Worm (Caenorhabditis elegans) whole organism, young adult: ENCODE data around the gene K02D10.2.

Experiments
- B0035.1 ChIP-seq: sonication (generic microtip); optimal IDR thresholded peaks from 2 replicates; lab custom pipeline; 2016; ENCODE audit warnings: missing genetic modification characterization, mild to moderate bottlenecking, missing compliant biosample characterization, missing genotype, missing genetic modification reagents
- B0261.1 ChIP-seq: sonication (generic microtip); optimal IDR thresholded peaks from 2 replicates; lab custom pipeline; 2016; ENCODE audit warnings: mild to moderate bottlenecking, missing genetic modification characterization, moderate library complexity, missing compliant biosample characterization
- C17E4.6 ChIP-seq: fragments of 200-800 bp; sonication (Bioruptor generic); IDR thresholded peaks from 2 replicates; pipeline ENCODE4 v1.3.6; 2022; ENCODE audit warnings: missing genetic modification reagents, missing genetic modification characterization, missing compliant biosample characterization
- F10E7.11 ChIP-seq: sonication (generic microtip); optimal IDR thresholded peaks from 2 replicates; lab custom pipeline; 2017; ENCODE audit warnings: mild to moderate bottlenecking, missing genetic modification characterization, moderate library complexity, missing compliant biosample characterization
- F55B11.4 ChIP-seq: sonication (generic microtip); optimal IDR thresholded peaks from 2 replicates; lab custom pipeline; 2016; ENCODE audit warnings: missing compliant biosample characterization, missing genetic modification characterization, borderline replicate concordance; ENCODE audit not compliant: insufficient read depth
- F57A8.1 ChIP-seq: fragments of 200-800 bp; sonication (Bioruptor generic); optimal IDR thresholded peaks from 2 replicates; lab custom pipeline; 2018; ENCODE audit warnings: mild to moderate bottlenecking, missing genetic modification characterization, moderate library complexity, missing compliant biosample characterization
- Y67H2A.10 ChIP-seq: fragments of 200-800 bp; sonication (Bioruptor generic); conservative IDR thresholded peaks from 2 replicates; pipeline ENCODE4 v1.3.6; 2022; ENCODE audit warnings: missing genetic modification reagents, missing genetic modification characterization, missing compliant biosample characterization
- Y79H2A.3 ChIP-seq: fragments of 200-800 bp; sonication (Bioruptor generic); conservative IDR thresholded peaks from 2 replicates; pipeline ENCODE4 v1.3.6; 2022; ENCODE audit warnings: missing genetic modification reagents, missing genetic modification characterization, missing compliant biosample characterization
- ZK185.1 ChIP-seq: sonication (generic microtip); optimal IDR thresholded peaks from 2 replicates; lab custom pipeline; 2016; ENCODE audit warnings: mild to moderate bottlenecking, missing genetic modification characterization, missing compliant biosample characterization; ENCODE audit not compliant: poor library complexity, severe bottlenecking
- ama-1 ChIP-seq, 3 experiments: fragments of 150-350 bp in 1 of 3; sonication (generic microtip) in 2 of 3; optimal IDR thresholded peaks; 2 replicates each; lab custom pipeline; 2014 to 2018; ENCODE audit warnings: missing biosample characterization in 2 of 3, missing genetic modification characterization in 2 of 3, missing genetic modification reagents in 2 of 3
- aptf-2 ChIP-seq: fragments of 200-800 bp; sonication (Bioruptor generic); conservative IDR thresholded peaks from 2 replicates; pipeline ENCODE4 v1.3.6; 2022; ENCODE audit warnings: missing genetic modification reagents, missing genetic modification characterization, missing compliant biosample characterization
- attf-3 ChIP-seq: fragments of 200-800 bp; sonication (Bioruptor generic); conservative IDR thresholded peaks from 2 replicates; pipeline ENCODE4 v1.3.6; 2022; ENCODE audit warnings: missing genetic modification reagents, missing genetic modification characterization, missing compliant biosample characterization
- bed-2 ChIP-seq: fragments of 200-800 bp; sonication (Bioruptor generic); IDR thresholded peaks from 2 replicates; pipeline ENCODE4 v1.3.6; 2022; ENCODE audit warnings: missing genetic modification reagents, missing genetic modification characterization, missing compliant biosample characterization
- ccch-3 ChIP-seq: fragments of 200-800 bp; sonication (Bioruptor generic); optimal IDR thresholded peaks from 2 replicates; lab custom pipeline; 2018; ENCODE audit warnings: mild to moderate bottlenecking, missing genetic modification characterization, missing compliant biosample characterization
- ceh-100 ChIP-seq: fragments of 200-800 bp; sonication (Bioruptor generic); IDR thresholded peaks from 2 replicates; pipeline ENCODE4 v1.3.6; 2022; ENCODE audit warnings: missing genetic modification reagents, missing genetic modification characterization, missing compliant biosample characterization
- ceh-27 ChIP-seq: fragments of 200-800 bp; sonication (Bioruptor generic); optimal IDR thresholded peaks from 2 replicates; lab custom pipeline; 2018; ENCODE audit warnings: mild to moderate bottlenecking, missing genetic modification characterization, moderate library complexity, missing compliant biosample characterization
- ceh-58 ChIP-seq: fragments of 200-800 bp; sonication (Bioruptor generic); IDR thresholded peaks from 2 replicates; pipeline ENCODE4 v1.3.6; 2022; ENCODE audit warnings: missing genetic modification characterization, missing compliant biosample characterization
- ceh-79 ChIP-seq: sonication (generic microtip); optimal IDR thresholded peaks from 2 replicates; lab custom pipeline; 2017; ENCODE audit warnings: mild to moderate bottlenecking, missing genetic modification characterization, missing compliant biosample characterization
- ceh-91 ChIP-seq: fragments of 200-800 bp; sonication (Bioruptor generic); IDR thresholded peaks from 2 replicates; pipeline ENCODE4 v1.3.6; 2022; ENCODE audit warnings: missing genetic modification reagents, missing genetic modification characterization, missing compliant biosample characterization
- die-1 ChIP-seq: sonication (generic microtip); optimal IDR thresholded peaks from 2 replicates; lab custom pipeline; 2016; ENCODE audit warnings: missing genotype, mild to moderate bottlenecking, missing genetic modification characterization, missing compliant biosample characterization
- efl-1 ChIP-seq: fragments of 150-350 bp; optimal IDR thresholded peaks from 2 replicates; lab custom pipeline; 2014; ENCODE audit warnings: missing biosample characterization, missing genetic modification reagents, missing genetic modification characterization
- egrh-3 ChIP-seq: fragments of 200-800 bp; sonication (Bioruptor generic); IDR thresholded peaks from 2 replicates; pipeline ENCODE4 v1.3.6; 2022; ENCODE audit warnings: missing genetic modification reagents, missing genetic modification characterization, missing compliant biosample characterization
- ekl-4 ChIP-seq: fragments of 200-800 bp; sonication (Bioruptor generic); IDR thresholded peaks from 2 replicates; pipeline ENCODE4 v1.3.6; 2022; ENCODE audit warnings: missing genetic modification reagents, missing genetic modification characterization, missing compliant biosample characterization
- fkh-3 ChIP-seq: sonication (generic microtip); optimal IDR thresholded peaks from 2 replicates; lab custom pipeline; 2016; ENCODE audit warnings: mild to moderate bottlenecking, missing genetic modification characterization, missing compliant biosample characterization
- hmg-1.2 ChIP-seq: fragments of 200-800 bp; sonication (Bioruptor generic); IDR thresholded peaks from 2 replicates; pipeline ENCODE4 v1.3.6; 2022; ENCODE audit warnings: missing genetic modification reagents, missing genetic modification characterization, missing compliant biosample characterization
- hsf-1 ChIP-seq: fragments of 200-800 bp; sonication (Bioruptor generic); IDR thresholded peaks from 2 replicates; pipeline ENCODE4 v1.3.6; 2022; ENCODE audit warnings: missing genetic modification reagents, missing genetic modification characterization, missing compliant biosample characterization
- let-607 ChIP-seq, 2 experiments: fragments of 200-800 bp in 1 of 2; sonication (Bioruptor generic) in 1 of 2; sonication (generic microtip) in 1 of 2; optimal IDR thresholded peaks; 2 replicates each; lab custom pipeline; 2016 to 2018; ENCODE audit warnings: mild to moderate bottlenecking in 2 of 2, missing compliant biosample characterization in 2 of 2, missing genetic modification characterization in 2 of 2, moderate library complexity in 2 of 2, missing genotype in 1 of 2
- lin-40 ChIP-seq: sonication (generic microtip); optimal IDR thresholded peaks from 2 replicates; lab custom pipeline; 2016; ENCODE audit warnings: missing genetic modification characterization, mild to moderate bottlenecking, missing compliant biosample characterization, missing genotype, missing genetic modification reagents
- lin-54 ChIP-seq: fragments of 200-800 bp; sonication (Bioruptor generic); optimal IDR thresholded peaks from 2 replicates; lab custom pipeline; 2018; ENCODE audit warnings: mild to moderate bottlenecking, missing genetic modification characterization, missing compliant biosample characterization
- madf-6 ChIP-seq: fragments of 200-800 bp; sonication (Bioruptor generic); IDR thresholded peaks from 2 replicates; pipeline ENCODE4 v1.3.6; 2022; ENCODE audit warnings: missing genetic modification reagents, missing genetic modification characterization, missing compliant biosample characterization
- nfyb-1 ChIP-seq: fragments of 200-800 bp; sonication (Bioruptor generic); IDR thresholded peaks from 2 replicates; pipeline ENCODE4 v1.3.6; 2022; ENCODE audit warnings: missing genetic modification reagents, missing genetic modification characterization, missing compliant biosample characterization
- nhr-120 ChIP-seq: fragments of 200-800 bp; sonication (Bioruptor generic); IDR thresholded peaks from 2 replicates; pipeline ENCODE4 v1.3.6; 2022; ENCODE audit warnings: missing genetic modification characterization, missing compliant biosample characterization
- nhr-179 ChIP-seq: sonication (generic microtip); optimal IDR thresholded peaks from 2 replicates; lab custom pipeline; 2016; ENCODE audit warnings: mild to moderate bottlenecking, missing genetic modification characterization, missing compliant biosample characterization
- nhr-80 ChIP-seq: sonication (generic microtip); optimal IDR thresholded peaks from 2 replicates; lab custom pipeline; 2016; ENCODE audit warnings: missing genetic modification characterization, missing compliant biosample characterization
- pbrm-1 ChIP-seq: fragments of 200-800 bp; sonication (Bioruptor generic); IDR thresholded peaks from 2 replicates; pipeline ENCODE4 v1.3.6; 2022; ENCODE audit warnings: missing genetic modification reagents, missing genetic modification characterization, missing compliant biosample characterization
- pha-4 ChIP-seq: fragments of 150-350 bp; sonication (generic microtip); optimal IDR thresholded peaks from 2 replicates; lab custom pipeline; 2014; ENCODE audit warnings: missing biosample characterization, missing genetic modification reagents, missing genetic modification characterization
- repo-1 ChIP-seq: sonication (generic microtip); optimal IDR thresholded peaks from 2 replicates; lab custom pipeline; 2017; ENCODE audit warnings: mild to moderate bottlenecking, missing genetic modification characterization, missing compliant biosample characterization
- snpc-1.1 ChIP-seq: sonication (generic microtip); optimal IDR thresholded peaks from 2 replicates; lab custom pipeline; 2017; ENCODE audit warnings: missing genetic modification characterization, mild to moderate bottlenecking, missing compliant biosample characterization, antibody characterized with exemption, moderate library complexity, missing genotype, missing genetic modification reagents; ENCODE audit not compliant: insufficient read depth
- somi-1 ChIP-seq: fragments of 200-800 bp; sonication (Bioruptor generic); optimal IDR thresholded peaks from 2 replicates; lab custom pipeline; 2018; ENCODE audit warnings: mild to moderate bottlenecking, missing genetic modification characterization, missing compliant biosample characterization
- tbx-9 ChIP-seq: sonication (generic microtip); optimal IDR thresholded peaks from 2 replicates; lab custom pipeline; 2016; ENCODE audit warnings: borderline replicate concordance, missing genetic modification characterization, inconsistent platforms, missing compliant biosample characterization
- tlf-1 ChIP-seq: fragments of 200-800 bp; sonication (Bioruptor generic); optimal IDR thresholded peaks from 2 replicates; lab custom pipeline; 2018; ENCODE audit warnings: mild to moderate bottlenecking, missing genetic modification characterization, missing compliant biosample characterization
- unc-130 ChIP-seq: sonication (generic microtip); optimal IDR thresholded peaks from 2 replicates; lab custom pipeline; 2016; ENCODE audit warnings: missing genetic modification reagents, missing genetic modification characterization, missing compliant biosample characterization
- ztf-25 ChIP-seq: fragments of 200-800 bp; sonication (Bioruptor generic); IDR thresholded peaks from 2 replicates; pipeline ENCODE4 v1.3.6; 2022; ENCODE audit warnings: missing genetic modification reagents, missing genetic modification characterization, missing compliant biosample characterization
- ztf-26 ChIP-seq: sonication (generic microtip); optimal IDR thresholded peaks from 2 replicates; lab custom pipeline; 2017; ENCODE audit warnings: missing genetic modification characterization, missing compliant biosample characterization
- ztf-28 ChIP-seq: fragments of 200-800 bp; sonication (Bioruptor generic); IDR thresholded peaks from 2 replicates; pipeline ENCODE4 v1.3.6; 2022; ENCODE audit warnings: missing genetic modification reagents, missing genetic modification characterization, missing compliant biosample characterization
- ztf-3 ChIP-seq: fragments of 200-800 bp; sonication (Bioruptor generic); optimal IDR thresholded peaks from 2 replicates; lab custom pipeline; 2018; ENCODE audit warnings: mild to moderate bottlenecking, missing genetic modification characterization, missing compliant biosample characterization

Gene K02D10.2

ce11 chrIII:8799964-8800795 lies 29.1 kb upstream of the K02D10.2 start, which contains the start of gene F54F2.6 (continued):
- peak; percentile 91 for TF ChIP-seq somi-1 (GFP tag; lab: Kevin White, UChicago)
- no peak for TF ChIP-seq Y67H2A.10 (GFP tag; lab: Robert Waterston, UW)
- TF ChIP-seq lin-54 = peak; percentile 36
- TF ChIP-seq nhr-80 (tag; lab: Kevin White, UChicago) = peak; percentile 61
- no peak for TF ChIP-seq ceh-91 (GFP tag; lab: Robert Waterston, UW)
- no peak for TF ChIP-seq bed-2 (GFP tag; lab: Robert Waterston, UW)
- no peak for TF ChIP-seq attf-3 (GFP tag; lab: Robert Waterston, UW)
- TF ChIP-seq ceh-100 (GFP tag; lab: Robert Waterston, UW) = no peak
- no peak for TF ChIP-seq Y79H2A.3 (GFP tag; lab: Robert Waterston, UW)
- TF ChIP-seq F57A8.1 (GFP tag; lab: Kevin White, UChicago) = no peak
- no peak for TF ChIP-seq efl-1
- TF ChIP-seq ztf-25 (GFP tag; lab: Robert Waterston, UW) = no peak
- TF ChIP-seq lin-40 (tag; lab: Kevin White, UChicago) = peak; percentile 77
- TF ChIP-seq tlf-1 (GFP tag; lab: Kevin White, UChicago) = peak; percentile 16
- TF ChIP-seq ceh-58 (GFP tag; lab: Robert Waterston, UW) = no peak
- TF ChIP-seq ama-1 (optimal IDR thresholded peaks at IDR 0.05; lab: Kevin White, UChicago) = no peak
- peak in 1 of 2 experiments; percentile 23 for TF ChIP-seq ama-1 (GFP tag; optimal IDR thresholded peaks at IDR 0.05; lab: Kevin White, UChicago)
- no peak for TF ChIP-seq unc-130 (GFP tag; lab: Kevin White, UChicago)
- TF ChIP-seq aptf-2 (GFP tag; lab: Robert Waterston, UW) = no peak
- peak; percentile 57 for TF ChIP-seq repo-1 (tag; lab: Kevin White, UChicago)
- TF ChIP-seq B0261.1 (tag; lab: Kevin White, UChicago) = no peak
- TF ChIP-seq tbx-9 (tag; lab: Kevin White, UChicago) = no peak
- peak; percentile 83 for TF ChIP-seq egrh-3
- TF ChIP-seq hsf-1 = no peak
- peak; percentile 88 for TF ChIP-seq ceh-27 (GFP tag; lab: Kevin White, UChicago)
- TF ChIP-seq F10E7.11 (tag; lab: Kevin White, UChicago) = peak; percentile 9
- TF ChIP-seq ekl-4 (GFP tag; lab: Robert Waterston, UW) = 0 out of 2 replicates have a peak, but pooled peaks have one; percentile 12
- TF ChIP-seq die-1 = no peak
- peak; percentile 51 for TF ChIP-seq ztf-26
- TF ChIP-seq B0035.1 (tag; lab: Kevin White, UChicago) = peak; percentile 32
- TF ChIP-seq ceh-79 (tag; lab: Kevin White, UChicago) = no peak
- TF ChIP-seq hmg-1.2 (GFP tag; lab: Robert Waterston, UW) = peak; percentile 66
- TF ChIP-seq madf-6 (GFP tag; lab: Robert Waterston, UW) = no peak
- TF ChIP-seq F55B11.4 = no peak
- no peak for TF ChIP-seq nhr-179 (tag; lab: Kevin White, UChicago)
- TF ChIP-seq ccch-3 (GFP tag; lab: Kevin White, UChicago) = no peak
- TF ChIP-seq ztf-28 = no peak
- TF ChIP-seq nfyb-1 = 0 out of 2 replicates have a peak, but pooled peaks have one; percentile 50
- 0 out of 2 replicates have a peak, but pooled peaks have one; percentile 10 for TF ChIP-seq pbrm-1 (GFP tag; lab: Robert Waterston, UW)
- peak; percentile 53 for TF ChIP-seq ztf-3 (GFP tag; lab: Kevin White, UChicago)
- TF ChIP-seq snpc-1.1 (tag; lab: Kevin White, UChicago) = no peak
- peak in 1 of 2 experiments; percentile 36 for TF ChIP-seq let-607 (tag; optimal IDR thresholded peaks at IDR 0.05; lab: Kevin White, UChicago)
- TF ChIP-seq nhr-120 (GFP tag; lab: Robert Waterston, UW) = no peak
- no peak for TF ChIP-seq pha-4 (tag; lab: Kevin White, UChicago)
- TF ChIP-seq C17E4.6 (GFP tag; lab: Robert Waterston, UW) = 0 out of 2 replicates have a peak, but pooled peaks have one; percentile 32
- peak; percentile 52 for TF ChIP-seq ZK185.1 (tag; lab: Kevin White, UChicago)
- TF ChIP-seq fkh-3 (tag; lab: Kevin White, UChicago) = no peak
